Fruit fly (Drosophila melanogaster): ENCODE measurements around the gene tomboy20.

The tomboy20 gene

DNA sequence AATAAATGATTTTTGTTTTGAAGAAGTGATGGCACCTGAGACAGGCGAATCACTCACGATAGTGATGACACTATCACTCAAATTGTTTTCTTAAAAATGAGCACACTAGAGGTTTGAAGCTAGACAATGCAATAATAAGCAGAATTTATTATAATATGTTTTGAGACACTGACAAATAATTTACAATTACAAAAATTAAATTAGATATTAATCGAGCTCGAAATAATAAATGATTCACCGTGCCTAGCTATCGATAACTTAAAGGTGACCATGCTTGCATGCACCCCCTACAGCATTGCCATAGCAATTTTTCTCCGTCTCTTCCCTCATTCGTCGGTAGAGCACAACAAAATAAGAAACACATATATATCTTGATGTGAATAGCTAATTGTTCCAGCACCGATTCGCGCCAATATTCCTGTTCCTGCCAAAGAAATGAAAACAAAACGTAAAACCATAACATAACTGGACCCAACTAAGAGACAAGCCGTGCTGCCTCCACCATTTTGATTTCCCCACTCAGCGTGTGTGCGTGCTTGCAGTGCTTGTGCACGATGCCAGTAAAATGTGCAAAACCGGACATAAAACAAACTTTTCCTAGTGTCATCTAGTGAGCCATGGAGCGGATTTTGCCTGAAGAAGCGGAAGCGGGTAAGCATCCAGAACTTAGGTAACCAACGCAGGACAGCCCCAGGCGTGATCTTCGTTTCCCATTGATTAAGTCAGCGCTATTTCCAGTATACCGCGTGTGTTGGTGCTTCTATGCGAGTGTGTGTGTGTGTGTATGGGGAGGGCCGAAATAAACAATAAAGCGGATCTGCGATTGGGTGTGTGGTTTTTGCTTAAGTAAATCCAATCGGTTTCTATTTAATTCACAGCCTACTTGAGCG lies 25.5 kb upstream of the tomboy20 start, which contains the start of the genes MED7 and Cap-H2 (continued):
- TF ChIP-seq tgo (GFP tag; IDR thresholded peaks at IDR 0.05), result peak; percentile 82
- TF ChIP-seq CG10979 (tag; optimal IDR thresholded peaks at IDR 0.05), result peak; percentile 67
- TF ChIP-seq CG10462 (GFP tag; optimal IDR thresholded peaks at IDR 0.05), result peak; percentile 61
- TF ChIP-seq CG7786 (GFP tag; optimal IDR thresholded peaks at IDR 0.05), result peak; percentile 56
- peak; percentile 78; the same call in 2 of the 3 replicates for TF ChIP-seq so (GFP tag; IDR thresholded peaks at IDR 0.05)
- peak; percentile 83 for TF ChIP-seq CG10366 (GFP tag; IDR thresholded peaks at IDR 0.05)
- TF ChIP-seq CG10654 (GFP tag; optimal IDR thresholded peaks at IDR 0.05), result peak; percentile 85
- TF ChIP-seq Antp (GFP tag; optimal IDR thresholded peaks at IDR 0.05), result peak; percentile 75
- TF ChIP-seq tx (GFP tag; optimal IDR thresholded peaks at IDR 0.05), result peak; percentile 63
- TF ChIP-seq ci (GFP tag; IDR thresholded peaks at IDR 0.05), result peak; percentile 77
- peak; percentile 51 for TF ChIP-seq tap (tag; optimal IDR thresholded peaks at IDR 0.05)
- peak; percentile 62; the same call in 1 of the 3 replicates for TF ChIP-seq CG2889 (GFP tag; IDR thresholded peaks at IDR 0.05)
- TF ChIP-seq CG42726 (GFP tag; IDR thresholded peaks at IDR 0.05; ENCODE audit: partially characterized antibody), result peak; percentile 93
- TF ChIP-seq CG15011 (GFP tag; optimal IDR thresholded peaks at IDR 0.05), result peak; percentile 12
- peak; percentile 36 for TF ChIP-seq Asciz (GFP tag; optimal IDR thresholded peaks at IDR 0.05)
- TF ChIP-seq pzg (GFP tag; optimal IDR thresholded peaks at IDR 0.05), result peak; percentile 78
- TF ChIP-seq CG14667 (GFP tag; IDR thresholded peaks at IDR 0.05), result peak; percentile 73
- TF ChIP-seq Mad (GFP tag; optimal IDR thresholded peaks at IDR 0.05), result peak; percentile 80
- peak; percentile 80 for TF ChIP-seq CG8944 (GFP tag; optimal IDR thresholded peaks at IDR 0.05)
- no peak for TF ChIP-seq kah (GFP tag; optimal IDR thresholded peaks at IDR 0.05)
- peak; percentile 64 for TF ChIP-seq CG14050 (GFP tag; IDR thresholded peaks at IDR 0.05)
- peak; percentile 84 for TF ChIP-seq Abd-B (GFP tag; optimal IDR thresholded peaks at IDR 0.05)
- peak; percentile 11 for TF ChIP-seq cwo (GFP tag; optimal IDR thresholded peaks at IDR 0.05)
- TF ChIP-seq Rx (GFP tag; IDR thresholded peaks at IDR 0.05), result peak; percentile 64
- TF ChIP-seq pros (GFP tag; optimal IDR thresholded peaks at IDR 0.05), result no peak
- no peak for TF ChIP-seq NK7.1 (GFP tag; optimal IDR thresholded peaks at IDR 0.05)
- no peak for TF ChIP-seq bigmax (GFP tag; optimal IDR thresholded peaks at IDR 0.05)
- peak; percentile 0 for TF ChIP-seq CG17802 (tag; optimal IDR thresholded peaks at IDR 0.05)
- peak; percentile 58 for TF ChIP-seq tup (GFP tag; optimal IDR thresholded peaks at IDR 0.05)
- peak; percentile 91 for TF ChIP-seq CG13624 (GFP tag; optimal IDR thresholded peaks at IDR 0.05)
- TF ChIP-seq ATbp (GFP tag; optimal IDR thresholded peaks at IDR 0.05), result no peak
- no peak for TF ChIP-seq CG17359 (tag; optimal IDR thresholded peaks at IDR 0.05)
- peak; percentile 72 for TF ChIP-seq jumu (GFP tag; optimal IDR thresholded peaks at IDR 0.05)
- no peak for TF ChIP-seq CG8359 (GFP tag; optimal IDR thresholded peaks at IDR 0.05; ENCODE audit: borderline replicate concordance)
- peak; percentile 7 for TF ChIP-seq luna (GFP tag; optimal IDR thresholded peaks at IDR 0.05)
- peak; percentile 88 for TF ChIP-seq tin (GFP tag; optimal IDR thresholded peaks at IDR 0.05)
- TF ChIP-seq Xrp1 (GFP tag; IDR thresholded peaks at IDR 0.05), result peak; percentile 81
- TF ChIP-seq Dip2 (GFP tag; IDR thresholded peaks at IDR 0.05), result peak; percentile 25; the same call in 1 of the 2 replicates
- peak; percentile 69 for TF ChIP-seq CG12769 (tag; optimal IDR thresholded peaks at IDR 0.05)
- peak; percentile 100 for TF ChIP-seq sna (GFP tag; IDR thresholded peaks at IDR 0.05; ENCODE audit: partially characterized antibody)
- TF ChIP-seq H2.0 (GFP tag; IDR thresholded peaks at IDR 0.05), result peak; percentile 70
- TF ChIP-seq nerfin-2 (GFP tag; IDR thresholded peaks at IDR 0.05; ENCODE audit: partially characterized antibody), result peak; percentile 92
- peak; percentile 37; the same call in 1 of the 2 replicates for TF ChIP-seq CG4360 (GFP tag; IDR thresholded peaks at IDR 0.05)
- no peak for TF ChIP-seq CG15073 (GFP tag; optimal IDR thresholded peaks at IDR 0.05)
- TF ChIP-seq org-1 (GFP tag; optimal IDR thresholded peaks at IDR 0.05), result no peak
- TF ChIP-seq sug (tag; optimal IDR thresholded peaks at IDR 0.05), result peak; percentile 89
- TF ChIP-seq CG16815 (GFP tag; optimal IDR thresholded peaks at IDR 0.05), result peak; percentile 62
- TF ChIP-seq chinmo (GFP tag; IDR thresholded peaks at IDR 0.05; ENCODE audit: partially characterized antibody), result peak; percentile 96

All from whole organism, embryonic.